Fruit fly (Drosophila melanogaster): ENCODE data around the gene net.

Gene net

DNA sequence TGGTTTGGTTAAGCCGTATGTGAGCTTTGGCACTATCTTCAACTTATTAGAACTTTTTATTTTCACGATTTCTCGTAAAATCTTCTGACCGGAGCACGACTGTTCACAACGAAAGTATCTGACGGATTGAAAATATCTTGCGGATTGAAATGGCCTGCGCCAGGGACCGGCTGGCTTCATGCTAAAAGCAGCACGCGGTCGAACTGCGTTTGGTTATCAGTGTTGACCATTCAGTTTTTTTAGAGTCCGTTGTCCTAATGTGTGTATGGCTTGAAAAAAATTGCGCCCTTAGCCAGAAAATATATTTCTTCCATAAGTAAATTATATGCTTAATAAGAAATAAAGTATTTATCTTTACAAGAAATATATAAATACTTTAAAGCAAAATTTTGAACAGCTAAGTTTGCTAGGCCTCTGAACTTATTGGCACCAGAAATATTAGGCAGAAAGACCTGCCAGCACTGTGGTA is at the start of gene net:
TSS of gene net (minus strand) at position 133 of the 469 bp plus-strand sequence.
- TF ChIP-seq psq (optimal IDR thresholded peaks at IDR 0.05) (no peak), usp (GFP tag; optimal IDR thresholded peaks at IDR 0.05) (no peak), CG8478 (optimal IDR thresholded peaks at IDR 0.05) (no peak), EcR (GFP tag; optimal IDR thresholded peaks at IDR 0.05) (no peak), pan (optimal IDR thresholded peaks at IDR 0.05) (no peak), Dll (optimal IDR thresholded peaks at IDR 0.05) (no peak)

- TF ChIP-seq EcR (GFP tag; optimal IDR thresholded peaks at IDR 0.05) (no peak), pan (optimal IDR thresholded peaks at IDR 0.05) (no peak), usp (GFP tag; optimal IDR thresholded peaks at IDR 0.05) (no peak), CG8478 (optimal IDR thresholded peaks at IDR 0.05) (no peak), Dll (optimal IDR thresholded peaks at IDR 0.05) (no peak), psq (optimal IDR thresholded peaks at IDR 0.05) (no peak)
Observed at dm6 chr2L:136131-136426, 48.9 kb upstream of the net start.

- no peak for TF ChIP-seq EcR (GFP tag; optimal IDR thresholded peaks at IDR 0.05)
- TF ChIP-seq Dll (optimal IDR thresholded peaks at IDR 0.05) = no peak
- no peak for TF ChIP-seq CG8478 (optimal IDR thresholded peaks at IDR 0.05)
- TF ChIP-seq psq (optimal IDR thresholded peaks at IDR 0.05) = no peak
- TF ChIP-seq pan (optimal IDR thresholded peaks at IDR 0.05) = no peak
- no peak for TF ChIP-seq usp (GFP tag; optimal IDR thresholded peaks at IDR 0.05)
Observed at dm6 chr2L:135383-136130, 48.4 kb upstream of the net start.

DNA sequence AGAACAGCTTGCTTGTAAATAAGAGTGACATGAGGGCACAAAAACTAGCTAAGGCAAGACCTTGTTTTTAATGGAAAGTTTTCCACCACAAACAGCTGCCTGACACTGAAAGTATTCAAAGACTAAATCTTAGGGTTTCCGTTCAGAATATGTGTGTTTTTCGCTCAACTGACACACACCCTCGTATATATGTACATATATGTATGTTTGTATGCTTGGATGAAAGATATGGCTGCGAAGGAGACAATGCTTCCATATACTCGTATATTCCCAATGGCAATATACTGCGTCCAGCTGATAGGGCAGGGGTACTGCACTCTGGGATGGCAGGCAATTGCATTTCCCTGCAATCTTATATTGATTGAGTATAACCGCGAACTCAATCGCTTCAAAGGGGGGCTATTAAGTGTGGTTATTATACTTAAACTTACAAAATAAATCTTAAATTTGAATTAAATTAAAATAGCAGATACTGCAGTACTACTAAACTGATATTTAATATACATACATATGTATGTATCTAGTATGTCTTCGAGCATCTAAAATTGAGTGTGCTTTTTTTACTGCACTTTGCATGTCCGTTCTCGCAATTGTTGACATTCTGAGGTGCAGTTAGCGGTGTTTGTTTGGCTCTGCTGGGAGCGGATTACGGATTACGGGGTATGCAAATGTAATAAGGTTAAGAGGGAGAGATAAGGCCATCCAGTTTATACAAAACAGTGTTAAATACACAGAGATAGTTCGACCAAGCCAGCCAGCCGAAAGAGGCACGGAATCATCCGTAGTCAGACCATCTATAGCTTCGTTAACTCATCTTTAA is 47.6 kb upstream of the net start:
- TF ChIP-seq EcR (GFP tag; optimal IDR thresholded peaks at IDR 0.05) (no peak), CG8478 (optimal IDR thresholded peaks at IDR 0.05) (no peak), usp (GFP tag; optimal IDR thresholded peaks at IDR 0.05) (no peak), psq (optimal IDR thresholded peaks at IDR 0.05) (no peak), Dll (optimal IDR thresholded peaks at IDR 0.05) (no peak), pan (optimal IDR thresholded peaks at IDR 0.05) (no peak)

DNA sequence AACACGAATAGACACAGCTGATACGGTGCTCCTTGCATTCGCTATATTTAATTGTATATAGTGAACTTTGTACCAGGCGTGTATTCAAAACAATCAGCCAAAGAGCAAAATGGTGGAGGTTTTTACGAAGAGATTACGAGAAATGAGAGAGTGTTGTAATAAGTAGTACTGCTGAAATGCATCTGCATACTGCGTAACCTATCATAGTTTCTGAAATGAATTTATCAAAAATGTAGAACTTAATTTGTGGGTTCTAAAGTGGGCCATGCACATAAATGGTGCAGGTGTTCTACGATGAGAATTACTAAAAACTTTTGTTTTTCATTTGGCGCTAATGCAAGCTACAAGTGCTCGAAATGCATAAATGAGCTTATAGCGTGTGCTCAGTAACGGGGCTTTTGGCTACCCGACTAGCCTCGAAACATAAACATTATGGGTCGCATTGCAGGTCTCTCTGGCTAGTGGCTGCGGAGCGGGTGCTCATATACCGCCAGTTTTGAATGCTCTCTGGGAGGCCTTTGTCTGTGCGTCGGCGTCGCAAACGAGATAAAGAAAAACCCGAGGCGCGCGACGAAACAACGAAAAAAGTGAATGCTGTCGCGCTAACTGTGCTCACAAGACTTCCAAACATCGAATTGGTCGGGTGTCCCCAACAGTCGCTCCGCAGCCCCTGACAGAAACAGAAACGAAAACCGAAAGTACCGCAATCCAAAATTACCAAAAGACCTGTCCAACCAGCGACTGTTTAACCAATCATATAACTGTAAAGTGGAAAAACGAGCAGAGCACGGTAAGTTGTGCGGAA is 44.5 kb upstream of the net start, which contains the start of gene Gs1:
TSS of gene Gs1 (plus strand) at position 612 of the 805 bp plus-strand sequence.
- no peak for TF ChIP-seq usp (GFP tag; optimal IDR thresholded peaks at IDR 0.05)

DNA sequence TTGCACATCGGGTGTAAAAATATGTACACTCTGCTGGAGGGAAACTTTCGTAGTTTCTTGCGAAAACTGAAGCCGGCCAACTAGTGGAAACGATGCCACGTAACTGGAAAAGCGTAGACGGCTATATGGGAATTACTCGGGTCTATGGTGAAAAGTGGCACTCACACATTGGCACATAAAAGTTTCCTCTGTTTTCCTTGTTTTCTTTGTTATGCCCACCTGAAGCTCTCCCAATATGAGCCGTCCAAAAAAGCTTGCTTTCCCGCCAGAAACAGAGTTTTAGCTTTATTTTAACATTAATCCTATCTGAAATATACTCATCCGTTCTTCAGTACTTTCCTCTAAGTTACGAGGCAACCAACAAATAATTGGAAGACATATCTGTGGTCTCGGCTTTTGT is 43.5 kb upstream of the net start, which contains the start of gene CG3164:
TSS of gene CG3164 (minus strand) at position 101 of the 400 bp plus-strand sequence.
- TF ChIP-seq usp (GFP tag; optimal IDR thresholded peaks at IDR 0.05) (no peak), psq (optimal IDR thresholded peaks at IDR 0.05) (no peak), EcR (GFP tag; optimal IDR thresholded peaks at IDR 0.05) (no peak), CG8478 (optimal IDR thresholded peaks at IDR 0.05) (no peak), pan (optimal IDR thresholded peaks at IDR 0.05) (no peak), Dll (optimal IDR thresholded peaks at IDR 0.05) (no peak)

dm6 chr2L:128977-129941 is 42.1 kb upstream of the net start:
- TF ChIP-seq pan (optimal IDR thresholded peaks at IDR 0.05) = no peak
- TF ChIP-seq CG8478 (optimal IDR thresholded peaks at IDR 0.05) = peak; percentile 58

- TF ChIP-seq pan (optimal IDR thresholded peaks at IDR 0.05) = no peak
- TF ChIP-seq EcR (GFP tag; optimal IDR thresholded peaks at IDR 0.05) = no peak
- no peak for TF ChIP-seq CG8478 (optimal IDR thresholded peaks at IDR 0.05)
- no peak for TF ChIP-seq psq (optimal IDR thresholded peaks at IDR 0.05)
- no peak for TF ChIP-seq usp (GFP tag; optimal IDR thresholded peaks at IDR 0.05)
- no peak for TF ChIP-seq Dll (optimal IDR thresholded peaks at IDR 0.05)
Observed at dm6 chr2L:128296-128715, 41.1 kb upstream of the net start.

dm6 chr2L:125364-126252 is 38.4 kb upstream of the net start:
- no peak for TF ChIP-seq Dll (optimal IDR thresholded peaks at IDR 0.05)
- TF ChIP-seq CG8478 (optimal IDR thresholded peaks at IDR 0.05) = no peak
- TF ChIP-seq psq (optimal IDR thresholded peaks at IDR 0.05) = no peak
- TF ChIP-seq EcR (GFP tag; optimal IDR thresholded peaks at IDR 0.05) = no peak
- TF ChIP-seq usp (GFP tag; optimal IDR thresholded peaks at IDR 0.05) = no peak
- TF ChIP-seq pan (optimal IDR thresholded peaks at IDR 0.05) = no peak

DNA sequence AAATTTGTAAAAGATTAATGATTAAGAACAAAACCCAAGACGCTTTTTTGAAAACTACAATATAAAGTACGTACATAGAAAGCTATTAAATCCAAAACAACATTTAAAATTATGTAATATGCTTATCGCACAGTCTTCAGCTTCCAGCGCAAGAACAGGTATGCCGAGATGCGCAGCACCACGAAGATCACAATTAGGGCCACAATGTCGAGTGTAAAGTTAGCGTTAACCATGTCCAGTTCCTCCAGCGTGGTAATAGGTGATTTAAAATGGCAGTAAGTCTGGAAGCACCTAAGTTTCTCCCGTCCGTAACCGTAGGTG is 35.8 kb upstream of the net start:
- TF ChIP-seq psq (optimal IDR thresholded peaks at IDR 0.05) = no peak
